Fruit fly (Drosophila melanogaster): ENCODE results near the gene rdx.

The rdx gene

dm6 chr3R:14017640-14018429 is 14.0 kb downstream of the rdx start (continued):
- peak; percentile 60 for TF ChIP-seq CG6254 (GFP tag; optimal IDR thresholded peaks at IDR 0.05)
- peak; percentile 99 for TF ChIP-seq Adf1 (GFP tag; IDR thresholded peaks at IDR 0.05)
- no peak for TF ChIP-seq CG9876 (GFP tag; optimal IDR thresholded peaks at IDR 0.05)
- peak; percentile 69 for TF ChIP-seq CG3065 (GFP tag; optimal IDR thresholded peaks at IDR 0.05)
- no peak for TF ChIP-seq Lpt (GFP tag; optimal IDR thresholded peaks at IDR 0.05)
- no peak for TF ChIP-seq gt (GFP tag; IDR thresholded peaks at IDR 0.05)
- TF ChIP-seq so (GFP tag; IDR thresholded peaks at IDR 0.05) = peak; percentile 86; the same call in 2 of the 3 replicates
- TF ChIP-seq onecut (GFP tag; IDR thresholded peaks at IDR 0.05) = peak; percentile 70
- peak; percentile 83 for TF ChIP-seq Awh (GFP tag; IDR thresholded peaks at IDR 0.05)
- peak; percentile 52 for TF ChIP-seq abd-A (tag; optimal IDR thresholded peaks at IDR 0.05)
- TF ChIP-seq sug (tag; optimal IDR thresholded peaks at IDR 0.05) = peak; percentile 68
- peak; percentile 74 for TF ChIP-seq CG14710 (tag; optimal IDR thresholded peaks at IDR 0.05)
- TF ChIP-seq CG7786 (GFP tag; optimal IDR thresholded peaks at IDR 0.05) = peak; percentile 25
- no peak for TF ChIP-seq tx (GFP tag; optimal IDR thresholded peaks at IDR 0.05)
- peak; percentile 50; the same call in 1 of the 3 replicates for TF ChIP-seq Optix (GFP tag; IDR thresholded peaks at IDR 0.05)
- TF ChIP-seq ci (GFP tag; IDR thresholded peaks at IDR 0.05) = peak; percentile 71
- peak; percentile 86 for TF ChIP-seq odd (GFP tag; optimal IDR thresholded peaks at IDR 0.05)
- peak; percentile 26 for TF ChIP-seq Mad (GFP tag; optimal IDR thresholded peaks at IDR 0.05)
- peak; percentile 6 for TF ChIP-seq Hey (tag; optimal IDR thresholded peaks at IDR 0.05)
- peak; percentile 18 to 30 for TF ChIP-seq Pdp1 (GFP tag; optimal IDR thresholded peaks at IDR 0.05)
- peak; percentile 89 for TF ChIP-seq CG18619 (GFP tag; optimal IDR thresholded peaks at IDR 0.05)
- no peak for TF ChIP-seq CG7963 (GFP tag; IDR thresholded peaks at IDR 0.05; ENCODE audit: partially characterized antibody)
- TF ChIP-seq Dfd (GFP tag; optimal IDR thresholded peaks at IDR 0.05) = no peak
- TF ChIP-seq CG15269 (tag; optimal IDR thresholded peaks at IDR 0.05) = peak; percentile 93
- TF ChIP-seq CG7372 (GFP tag; IDR thresholded peaks at IDR 0.05) = peak; percentile 60
- TF ChIP-seq Bteb2 (GFP tag; optimal IDR thresholded peaks at IDR 0.05) = peak; percentile 0
- TF ChIP-seq E2f2 (GFP tag; IDR thresholded peaks at IDR 0.05) = peak; percentile 52; the same call in 1 of the 2 replicates
- no peak for TF ChIP-seq CG4282 (GFP tag; optimal IDR thresholded peaks at IDR 0.05)
- peak; percentile 65; the same call in 1 of the 2 replicates for TF ChIP-seq Atf6 (GFP tag; IDR thresholded peaks at IDR 0.05)
- peak; percentile 55; the same call in 1 of the 2 replicates for TF ChIP-seq CG11696 (GFP tag; IDR thresholded peaks at IDR 0.05)
- TF ChIP-seq Eip74EF (GFP tag; optimal IDR thresholded peaks at IDR 0.05) = peak in 1 of 2 experiments; percentile 88
- TF ChIP-seq rib (GFP tag; IDR thresholded peaks at IDR 0.05) = no peak
- peak; percentile 56; the same call in 2 of the 4 replicates for TF ChIP-seq Gug (GFP tag; IDR thresholded peaks at IDR 0.05)
- TF ChIP-seq Atf-2 (GFP tag; optimal IDR thresholded peaks at IDR 0.05) = peak; percentile 41
- TF ChIP-seq ranshi (GFP tag; IDR thresholded peaks at IDR 0.05) = peak; percentile 73; the same call in 1 of the 2 replicates
- no peak for TF ChIP-seq eyg (GFP tag; optimal IDR thresholded peaks at IDR 0.05)
- peak; percentile 84 for TF ChIP-seq esg (GFP tag; conservative IDR thresholded peaks at IDR 0.05)
- TF ChIP-seq cato (GFP tag; optimal IDR thresholded peaks at IDR 0.05; ENCODE audit: borderline replicate concordance) = peak; percentile 70
- peak; percentile 63 for TF ChIP-seq gro (GFP tag; optimal IDR thresholded peaks at IDR 0.05)
- peak; percentile 9 for TF ChIP-seq CG7271 (tag; optimal IDR thresholded peaks at IDR 0.05)
- no peak for TF ChIP-seq br (optimal IDR thresholded peaks at IDR 0.05)
- peak; percentile 67 for TF ChIP-seq CG6272 (GFP tag; IDR thresholded peaks at IDR 0.05)
- no peak for TF ChIP-seq HLHmδ (GFP tag; optimal IDR thresholded peaks at IDR 0.05)
- TF ChIP-seq CG6813 (GFP tag; optimal IDR thresholded peaks at IDR 0.05) = peak; percentile 69
- peak; percentile 85 for TF ChIP-seq salm (tag; optimal IDR thresholded peaks at IDR 0.05)
- no peak for TF ChIP-seq gfzf (GFP tag; optimal IDR thresholded peaks at IDR 0.05)
- TF ChIP-seq tio (GFP tag; optimal IDR thresholded peaks at IDR 0.05) = peak; percentile 79
- peak; percentile 63 for TF ChIP-seq Six4 (GFP tag; optimal IDR thresholded peaks at IDR 0.05)

All from whole organism, embryonic.